Worm (Caenorhabditis elegans) whole organism, mixed stage, embryonic: Measurements from ENCODE around the gene srw-79.

Experiments
- M03D4.4 ChIP-seq: sonication (generic microtip); optimal IDR thresholded peaks from 2 replicates; lab custom pipeline; 2017; ENCODE audit warnings: mild to moderate bottlenecking, missing genetic modification characterization, missing compliant biosample characterization
- ces-1 ChIP-seq: fragments of 150-350 bp; optimal IDR thresholded peaks from 2 replicates; lab custom pipeline; 2014; ENCODE audit warnings: missing biosample characterization, missing genetic modification reagents, missing genetic modification characterization
- cnd-1 ChIP-seq: fragments of 200-800 bp; sonication (Bioruptor generic); optimal IDR thresholded peaks from 2 replicates; lab custom pipeline; 2018; ENCODE audit warnings: mild to moderate bottlenecking, missing genetic modification characterization, missing compliant biosample characterization
- elt-1 ChIP-seq: sonication (generic microtip); optimal IDR thresholded peaks from 2 replicates; lab custom pipeline; 2017; ENCODE audit warnings: missing genetic modification characterization, mild to moderate bottlenecking, missing compliant biosample characterization, antibody characterized with exemption, moderate library complexity, borderline replicate concordance; ENCODE audit not compliant: insufficient read depth
- elt-3 ChIP-seq: fragments of 150-350 bp; optimal IDR thresholded peaks from 2 replicates; lab custom pipeline; 2014; ENCODE audit warnings: missing biosample characterization, missing genetic modification characterization
- flh-1 ChIP-seq: fragments of 200-800 bp; sonication (Bioruptor generic); optimal IDR thresholded peaks from 2 replicates; lab custom pipeline; 2018; ENCODE audit warnings: mild to moderate bottlenecking, missing genetic modification characterization, moderate library complexity, missing compliant biosample characterization
- nhr-237 ChIP-seq: fragments of 150-350 bp; optimal IDR thresholded peaks from 2 replicates; lab custom pipeline; 2014; ENCODE audit warnings: missing biosample characterization, missing genetic modification characterization
- nhr-76 ChIP-seq: sonication (generic microtip); optimal IDR thresholded peaks from 2 replicates; lab custom pipeline; 2017; ENCODE audit warnings: missing biosample characterization, missing genetic modification characterization
- pha-4 ChIP-seq: fragments of 150-350 bp; optimal IDR thresholded peaks from 2 replicates; lab custom pipeline; 2018; ENCODE audit warnings: missing biosample characterization, missing genetic modification reagents, missing genetic modification characterization
- unc-39 ChIP-seq: fragments of 150-350 bp; optimal IDR thresholded peaks from 2 replicates; lab custom pipeline; 2014; ENCODE audit warnings: missing biosample characterization, missing genetic modification characterization
- ztf-11 ChIP-seq: fragments of 150-350 bp; optimal IDR thresholded peaks from 2 replicates; lab custom pipeline; 2014; ENCODE audit warnings: missing biosample characterization, missing genetic modification characterization

- no peak for TF ChIP-seq ztf-11 (tag; lab: Kevin White, UChicago)
- TF ChIP-seq ces-1 (GFP tag; lab: Kevin White, UChicago): no peak
- TF ChIP-seq nhr-237 (tag; lab: Kevin White, UChicago): no peak
- no peak for TF ChIP-seq unc-39
- TF ChIP-seq pha-4 (tag; lab: Kevin White, UChicago): no peak
- TF ChIP-seq nhr-76 (tag; lab: Kevin White, UChicago): no peak
- no peak for TF ChIP-seq cnd-1
- no peak for TF ChIP-seq elt-1 (tag; lab: Kevin White, UChicago)
- TF ChIP-seq flh-1 (GFP tag; lab: Kevin White, UChicago): no peak
- TF ChIP-seq M03D4.4 (tag; lab: Kevin White, UChicago): no peak
- no peak for TF ChIP-seq elt-3 (tag; lab: Kevin White, UChicago)
Observed at ce11 chrII:2985935-2986498, 39.5 kb downstream of the srw-79 start.
